Worm (Caenorhabditis elegans) whole organism, L4 larva: ENCODE data around the gene fbxb-106.

Experiments
- R02D3.7 ChIP-seq: fragments of 150-350 bp; sonication (generic microtip); optimal IDR thresholded peaks from 3 replicates; lab custom pipeline; 2014; ENCODE audit warnings: missing biosample characterization, missing genetic modification characterization
- aly-2 ChIP-seq: sonication (generic microtip); optimal IDR thresholded peaks from 2 replicates; lab custom pipeline; 2018; ENCODE audit warnings: missing biosample characterization, missing genetic modification characterization
- ctbp-1 ChIP-seq: fragments of 200-800 bp; sonication (Bioruptor generic); IDR thresholded peaks from 2 replicates; pipeline ENCODE4 v1.3.6; 2022; ENCODE audit warnings: missing genetic modification reagents, missing genetic modification characterization, missing compliant biosample characterization
- lin-38 ChIP-seq: fragments of 200-800 bp; sonication (Bioruptor generic); IDR thresholded peaks from 2 replicates; pipeline ENCODE4 v1.3.6; 2022; ENCODE audit warnings: missing genetic modification reagents, missing genetic modification characterization, missing compliant biosample characterization
- lir-3 ChIP-seq: sonication (generic microtip); optimal IDR thresholded peaks from 2 replicates; lab custom pipeline; 2016; ENCODE audit warnings: mild to moderate bottlenecking, missing genetic modification characterization, missing compliant biosample characterization
- nhr-237 ChIP-seq: sonication (generic microtip); optimal IDR thresholded peaks from 2 replicates; lab custom pipeline; 2017; ENCODE audit warnings: missing biosample characterization, missing genetic modification characterization
- nhr-42 ChIP-seq: fragments of 200-800 bp; sonication (Bioruptor generic); IDR thresholded peaks from 2 replicates; pipeline ENCODE4 v1.3.6; 2022; ENCODE audit warnings: missing genetic modification characterization, missing compliant biosample characterization
- nhr-77 ChIP-seq: fragments of 150-350 bp; optimal IDR thresholded peaks from 2 replicates; lab custom pipeline; 2014; ENCODE audit warnings: missing biosample characterization, missing genetic modification characterization
- pha-4 ChIP-seq, 2 experiments: fragments of 150-350 bp in 1 of 2; fragments of 200-800 bp in 1 of 2; sonication (Bioruptor generic) in 1 of 2; IDR thresholded peaks in 1 of 2; optimal IDR thresholded peaks in 1 of 2; 2 replicates each; pipeline versions ENCODE4 v1.3.6 to Lab custom; 2014 to 2022; ENCODE audit warnings: missing genetic modification characterization in 2 of 2, missing genetic modification reagents in 2 of 2, missing biosample characterization in 1 of 2, missing compliant biosample characterization in 1 of 2
- tag-97 ChIP-seq: fragments of 200-800 bp; sonication (Bioruptor generic); IDR thresholded peaks from 2 replicates; pipeline ENCODE4 v1.3.6; 2022; ENCODE audit warnings: missing genetic modification characterization, missing compliant biosample characterization

DNA sequence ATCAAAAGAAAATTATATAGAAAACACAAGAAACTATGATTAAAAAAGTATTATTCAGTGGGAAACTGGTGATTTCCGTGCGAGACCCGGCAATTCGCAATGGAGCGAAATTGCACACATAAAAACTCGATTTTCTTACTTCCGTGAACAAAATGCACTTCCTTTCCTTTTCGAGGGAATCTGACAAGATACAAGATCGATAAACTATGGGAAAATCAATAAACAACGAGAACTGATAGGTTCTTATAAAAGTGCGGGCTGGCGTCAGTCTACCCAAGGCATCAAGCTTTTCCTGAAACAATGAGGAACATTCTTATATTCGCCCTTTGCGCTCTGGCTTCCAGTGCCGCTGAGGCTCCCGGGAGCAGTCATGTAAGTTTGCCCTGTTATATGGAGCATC, 9.2 kb upstream of the fbxb-106 start, which contains the start of gene F29A7.3:
- no peak for TF ChIP-seq nhr-42
- no peak for TF ChIP-seq R02D3.7 (tag; lab: Kevin White, UChicago)
- TF ChIP-seq lin-38 (GFP tag; lab: Robert Waterston, UW): no peak
- TF ChIP-seq ctbp-1 (GFP tag; lab: Robert Waterston, UW): no peak
- TF ChIP-seq nhr-237: no peak
- TF ChIP-seq lir-3 (tag; lab: Kevin White, UChicago): no peak
- no peak for TF ChIP-seq aly-2 (tag; lab: Kevin White, UChicago)
- no peak for TF ChIP-seq nhr-77 (tag; lab: Kevin White, UChicago)
- TF ChIP-seq pha-4 (GFP tag; IDR thresholded peaks at IDR 0.05; lab: Robert Waterston, UW): no peak
- TF ChIP-seq pha-4 (tag; optimal IDR thresholded peaks at IDR 0.05; lab: Kevin White, UChicago): no peak
- TF ChIP-seq tag-97 (GFP tag; lab: Robert Waterston, UW): no peak
